Fruit fly (Drosophila melanogaster) Kc167 (cell line): ENCODE data around the gene Aos1.

Experiments
- Myc ChIP-seq: fragments of >200 bp; optimal IDR thresholded peaks from 2 replicates; lab custom pipeline; 2017; ENCODE audit warnings: missing external identifiers
- Sin3A ChIP-seq: fragments of >200 bp; optimal IDR thresholded peaks from 2 replicates; lab custom pipeline; 2018; ENCODE audit warnings: missing external identifiers
- h ChIP-seq: fragments of >200 bp; optimal IDR thresholded peaks from 3 replicates; lab custom pipeline; 2018; ENCODE audit warnings: missing external identifiers
- insv ChIP-seq: fragments of >200 bp; optimal IDR thresholded peaks from 3 replicates; lab custom pipeline; 2018; ENCODE audit warnings: missing external identifiers
- psq ChIP-seq: fragments of >200 bp; optimal IDR thresholded peaks from 2 replicates; lab custom pipeline; 2017; ENCODE audit warnings: missing external identifiers
- ttk ChIP-seq: sonication (Bioruptor generic); optimal IDR thresholded peaks from 2 replicates; lab custom pipeline; 2017; ENCODE audit warnings: missing external identifiers

DNA sequence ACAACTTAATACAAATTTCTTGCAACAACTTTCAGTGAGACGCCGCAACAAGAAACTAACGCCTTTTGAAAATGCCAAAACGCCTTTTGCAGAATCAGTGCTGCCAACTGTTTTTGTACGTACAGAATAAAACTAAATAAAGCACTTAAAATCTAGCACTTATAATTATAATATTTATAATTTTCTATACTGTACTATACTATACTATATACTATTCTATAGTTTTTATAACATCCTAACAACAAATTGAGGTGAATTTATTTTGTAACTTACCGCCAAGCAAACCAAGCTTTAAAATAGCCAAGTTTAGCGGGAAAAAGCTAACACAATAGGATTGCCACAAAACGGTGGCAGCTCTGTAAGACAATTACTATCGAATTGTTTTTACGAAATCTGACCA is at the start of gene Aos1, which contains the start of gene Srlp:
- TF ChIP-seq insv (lab: Kevin White, UChicago) (no peak), Myc (lab: Kevin White, UChicago) (no peak), psq (no peak), h (no peak), ttk (lab: Kevin White, UChicago) (no peak), Sin3A (lab: Kevin White, UChicago) (no peak)
